Fruit fly (Drosophila melanogaster) whole organism, adult: ENCODE measurements around the gene Enoph.

ENCODE experiments used
- CG11617 ChIP-seq: fragments of 200-800 bp; sonication (Bioruptor generic); optimal IDR thresholded peaks from 2 replicates; lab custom pipeline; 2017; ENCODE audit warnings: mild to moderate bottlenecking, missing biosample characterization, missing genetic modification reagents, missing genetic modification characterization
- CG12768 ChIP-seq: fragments of 200-800 bp; sonication (Bioruptor generic); optimal IDR thresholded peaks from 2 replicates; lab custom pipeline; 2017; ENCODE audit warnings: missing biosample characterization, missing genetic modification characterization, mild to moderate bottlenecking, moderate library complexity, missing genetic modification reagents
- CG14711 ChIP-seq: fragments of 200-800 bp; sonication (Bioruptor generic); optimal IDR thresholded peaks from 2 replicates; lab custom pipeline; 2018; ENCODE audit warnings: missing biosample characterization, mild to moderate bottlenecking, missing genetic modification characterization, moderate library complexity
- CG1620 ChIP-seq: fragments of 200-800 bp; sonication (Bioruptor generic); optimal IDR thresholded peaks from 2 replicates; lab custom pipeline; 2016; ENCODE audit warnings: missing biosample characterization, missing genetic modification characterization
- CG33017 ChIP-seq: fragments of 200-800 bp; sonication (Bioruptor generic); optimal IDR thresholded peaks from 2 replicates; lab custom pipeline; 2018; ENCODE audit warnings: missing biosample characterization, mild to moderate bottlenecking, missing genetic modification characterization, moderate library complexity
- CG5204 ChIP-seq: fragments of 200-800 bp; sonication (Bioruptor generic); optimal IDR thresholded peaks from 2 replicates; lab custom pipeline; 2016; ENCODE audit warnings: missing biosample characterization, missing genetic modification characterization
- CG7045 ChIP-seq: fragments of 200-800 bp; sonication (Bioruptor generic); optimal IDR thresholded peaks from 2 replicates; lab custom pipeline; 2017; ENCODE audit warnings: missing biosample characterization, mild to moderate bottlenecking, missing genetic modification characterization
- CG7101 ChIP-seq: fragments of 200-800 bp; sonication (Bioruptor generic); optimal IDR thresholded peaks from 2 replicates; lab custom pipeline; 2018; ENCODE audit warnings: missing biosample characterization, mild to moderate bottlenecking, missing genetic modification characterization, moderate library complexity
- Hr96 ChIP-seq: fragments of 200-800 bp; sonication (Bioruptor generic); optimal IDR thresholded peaks from 2 replicates; lab custom pipeline; 2016; ENCODE audit warnings: missing biosample characterization, missing genetic modification characterization
- Mnt ChIP-seq: fragments of 200-800 bp; sonication (Bioruptor generic); optimal IDR thresholded peaks from 2 replicates; lab custom pipeline; 2016; ENCODE audit warnings: missing biosample characterization, mild to moderate bottlenecking, missing genetic modification characterization
- cnc ChIP-seq, 2 experiments: fragments of >200 bp; optimal IDR thresholded peaks; 2 replicates each; lab custom pipeline; 2017
- kay ChIP-seq: fragments of 200-800 bp; sonication (Bioruptor generic); peaks from one replicate; lab custom pipeline; 2016; ENCODE audit warnings: missing biosample characterization, missing genetic modification characterization, borderline replicate concordance
- ovo ChIP-seq: fragments of 200-800 bp; sonication (Bioruptor generic); optimal IDR thresholded peaks from 2 replicates; lab custom pipeline; 2016; ENCODE audit warnings: missing biosample characterization, missing genetic modification characterization
- toe ChIP-seq: fragments of 200-800 bp; sonication (Bioruptor generic); optimal IDR thresholded peaks from 2 replicates; lab custom pipeline; 2016; ENCODE audit warnings: missing biosample characterization, missing genetic modification characterization

- no peak for TF ChIP-seq CG14711 (tag; lab: Kevin White, UChicago)
- TF ChIP-seq CG5204 (GFP tag; lab: Kevin White, UChicago), result no peak
- no peak for TF ChIP-seq ovo (GFP tag; lab: Kevin White, UChicago)
- TF ChIP-seq CG7045 (GFP tag; lab: Kevin White, UChicago), result no peak
- no peak for TF ChIP-seq kay (GFP tag; lab: Kevin White, UChicago)
- TF ChIP-seq CG1620 (GFP tag; lab: Kevin White, UChicago), result no peak
- peak in 1 of 2 experiments; percentile 25 for TF ChIP-seq cnc (optimal IDR thresholded peaks at IDR 0.05; lab: Kevin White, UChicago)
- TF ChIP-seq CG11617 (GFP tag; lab: Kevin White, UChicago), result no peak
- TF ChIP-seq CG33017 (tag; lab: Kevin White, UChicago), result no peak
- TF ChIP-seq Mnt, result no peak
- TF ChIP-seq Hr96 (GFP tag; lab: Kevin White, UChicago), result no peak
- TF ChIP-seq CG12768 (GFP tag; lab: Kevin White, UChicago), result no peak
- no peak for TF ChIP-seq toe (GFP tag; lab: Kevin White, UChicago)
- no peak for TF ChIP-seq CG7101
Observed at dm6 chr3R:5300620-5301019, 44.1 kb upstream of the Enoph start.
